Worm (Caenorhabditis elegans) whole organism, L4/young adult: Measurements from ENCODE around the gene ugt-21.

Experiments
- W03F9.2 ChIP-seq: fragments of 150-350 bp; optimal IDR thresholded peaks from 2 replicates; lab custom pipeline; 2014; ENCODE audit warnings: missing biosample characterization, missing genetic modification characterization
- him-1 ChIP-seq: sonication (generic microtip); optimal IDR thresholded peaks from 2 replicates; lab custom pipeline; 2016; ENCODE audit warnings: missing genotype, missing genetic modification reagents, missing genetic modification characterization, missing compliant biosample characterization

- TF ChIP-seq him-1 (no peak), W03F9.2 (tag; lab: Kevin White, UChicago) (no peak)
Observed at ce11 chrIV:9486779-9487178, 13.3 kb upstream of the ugt-21 start.
